Fruit fly (Drosophila melanogaster) S2 (cell line): Measurements from ENCODE around the gene CG8630.

Experiments used
- CG8478 ChIP-seq: fragments of >200 bp; optimal IDR thresholded peaks from 2 replicates; lab custom pipeline; 2018
- CTCF ChIP-seq, 2 experiments: fragments of >200 bp; optimal IDR thresholded peaks; 2 replicates each; lab custom pipeline; 2018

dm6 chr3R:13257110-13257509 is 22.4 kb upstream of the CG8630 start:
- TF ChIP-seq CG8478: no peak
- no peak for TF ChIP-seq CTCF (optimal IDR thresholded peaks at IDR 0.05; lab: Kevin White, UChicago)
